Fruit fly (Drosophila melanogaster) whole organism, embryonic: ENCODE data around the gene cher.

Experiments used
- BtbVII ChIP-seq: fragments of 200-800 bp; sonication (Bioruptor generic); optimal IDR thresholded peaks from 3 replicates; lab custom pipeline; 2017; ENCODE audit warnings: missing biosample characterization, mild to moderate bottlenecking, missing genetic modification characterization
- CG10431 ChIP-seq: fragments of 200-800 bp; sonication (Bioruptor generic); optimal IDR thresholded peaks from 3 replicates; lab custom pipeline; 2018; ENCODE audit warnings: missing biosample characterization, mild to moderate bottlenecking, missing genetic modification characterization
- CG12769 ChIP-seq: fragments of 200-800 bp; sonication (Bioruptor generic); optimal IDR thresholded peaks from 2 replicates; lab custom pipeline; 2019; ENCODE audit warnings: missing biosample characterization, mild to moderate bottlenecking, missing genetic modification characterization, moderate library complexity
- CG1647 ChIP-seq: fragments of 200-800 bp; sonication (Bioruptor generic); optimal IDR thresholded peaks from 3 replicates; lab custom pipeline; 2016; ENCODE audit warnings: missing biosample characterization, missing genetic modification characterization
- CG16779 ChIP-seq: fragments of 200-800 bp; sonication (Bioruptor generic); IDR thresholded peaks from 2 replicates; pipeline ENCODE4 v1.3.6; 2022; ENCODE audit warnings: missing biosample characterization, missing genetic modification characterization
- CG17186 ChIP-seq: fragments of 200-800 bp; sonication (Bioruptor generic); optimal IDR thresholded peaks from 3 replicates; lab custom pipeline; 2017; ENCODE audit warnings: missing biosample characterization, missing genetic modification reagents, missing genetic modification characterization
- CG17359 ChIP-seq: fragments of 200-800 bp; sonication (Bioruptor generic); optimal IDR thresholded peaks from 3 replicates; lab custom pipeline; 2018; ENCODE audit warnings: missing biosample characterization, mild to moderate bottlenecking, missing genetic modification characterization, moderate library complexity
- CG17829 ChIP-seq: fragments of 200-800 bp; optimal IDR thresholded peaks from 2 replicates; lab custom pipeline; 2019; ENCODE audit warnings: missing biosample characterization, mild to moderate bottlenecking, missing genetic modification characterization, moderate library complexity
- CG1792 ChIP-seq: fragments of 200-800 bp; sonication (Bioruptor generic); optimal IDR thresholded peaks from 2 replicates; lab custom pipeline; 2016; ENCODE audit warnings: missing biosample characterization, missing genetic modification characterization
- CG30403 ChIP-seq: fragments of 200-800 bp; sonication (Bioruptor generic); optimal IDR thresholded peaks from 3 replicates; lab custom pipeline; 2016; ENCODE audit warnings: missing biosample characterization, missing genetic modification characterization
- CG31441 ChIP-seq: fragments of 200-800 bp; sonication (Bioruptor generic); IDR thresholded peaks from 2 replicates; pipeline ENCODE4 v1.3.6; 2022; ENCODE audit warnings: missing biosample characterization, missing genetic modification characterization
- CG32772 ChIP-seq: fragments of 200-800 bp; sonication (Bioruptor generic); IDR thresholded peaks from 2 replicates; pipeline ENCODE4 v1.3.6; 2022; ENCODE audit warnings: missing biosample characterization, missing genetic modification characterization
- CG3281 ChIP-seq: fragments of 200-800 bp; sonication (Bioruptor generic); optimal IDR thresholded peaks from 3 replicates; lab custom pipeline; 2017; ENCODE audit warnings: missing biosample characterization, mild to moderate bottlenecking, missing genetic modification characterization
- CG3726 ChIP-seq: fragments of 200-800 bp; sonication (Bioruptor generic); IDR thresholded peaks from 3 replicates; pipeline ENCODE4, ENCODE4 v1.3.6; 2022; ENCODE audit warnings: missing biosample characterization, missing genetic modification characterization
- CG42726 ChIP-seq: fragments of 200-800 bp; sonication (Bioruptor generic); IDR thresholded peaks from 2 replicates; pipeline ENCODE4 v1.3.6; 2022; ENCODE audit warnings: missing biosample characterization, missing genetic modification characterization; ENCODE audit not compliant: partially characterized antibody
- CG4424 ChIP-seq: fragments of 200-800 bp; sonication (Bioruptor generic); optimal IDR thresholded peaks from 3 replicates; lab custom pipeline; 2016; ENCODE audit warnings: missing biosample characterization, missing genetic modification characterization
- CG4820 ChIP-seq: fragments of 200-800 bp; sonication (Bioruptor generic); optimal IDR thresholded peaks from 3 replicates; lab custom pipeline; 2016; ENCODE audit warnings: missing biosample characterization, missing genetic modification characterization
- CG5245 ChIP-seq: fragments of 200-800 bp; sonication (Bioruptor generic); optimal IDR thresholded peaks from 3 replicates; lab custom pipeline; 2016; ENCODE audit warnings: missing biosample characterization, missing genetic modification characterization
- CG7357 ChIP-seq: fragments of 200-800 bp; sonication (Bioruptor generic); IDR thresholded peaks from 3 replicates; pipeline ENCODE4 v1.3.6; 2022; ENCODE audit warnings: missing biosample characterization, missing genetic modification characterization
- CG7839 ChIP-seq: fragments of 200-800 bp; sonication (Bioruptor generic); optimal IDR thresholded peaks from 3 replicates; lab custom pipeline; 2018; ENCODE audit warnings: missing biosample characterization, mild to moderate bottlenecking, missing genetic modification characterization, moderate library complexity
- Chrac-16 ChIP-seq: fragments of 200-800 bp; sonication (Bioruptor generic); optimal IDR thresholded peaks from 3 replicates; lab custom pipeline; 2016; ENCODE audit warnings: missing biosample characterization, missing genetic modification characterization
- D ChIP-seq, 2 experiments: fragments of 200-800 bp in 1 of 2; fragments of >200 bp in 1 of 2; sonication (Bioruptor generic) in 1 of 2; optimal IDR thresholded peaks; 2 replicates in 1 of 2; 3 replicates in 1 of 2; lab custom pipeline; 2017; ENCODE audit warnings: mild to moderate bottlenecking in 1 of 2, missing biosample characterization in 1 of 2, missing genetic modification characterization in 1 of 2, missing genetic modification reagents in 1 of 2
- D19A ChIP-seq: fragments of 200-800 bp; optimal IDR thresholded peaks from 3 replicates; lab custom pipeline; 2019; ENCODE audit warnings: missing biosample characterization, mild to moderate bottlenecking, missing genetic modification characterization, moderate library complexity
- Dad ChIP-seq: fragments of 200-800 bp; sonication (Bioruptor generic); optimal IDR thresholded peaks from 3 replicates; lab custom pipeline; 2016; ENCODE audit warnings: missing biosample characterization, missing genetic modification characterization
- Dip3 ChIP-seq: fragments of 200-800 bp; sonication (Bioruptor generic); optimal IDR thresholded peaks from 3 replicates; lab custom pipeline; 2016; ENCODE audit warnings: missing biosample characterization, missing genetic modification characterization
- Fer3 ChIP-seq: fragments of 200-800 bp; sonication (Bioruptor generic); optimal IDR thresholded peaks from 2 replicates; lab custom pipeline; 2018; ENCODE audit warnings: missing biosample characterization, mild to moderate bottlenecking, missing genetic modification characterization, moderate library complexity
- Gug ChIP-seq: fragments of 200-800 bp; sonication (Bioruptor generic); IDR thresholded peaks from 4 replicates; pipeline ENCODE4 v1.3.6; 2022; ENCODE audit warnings: missing biosample characterization, missing genetic modification characterization
- Hsf ChIP-seq: fragments of 200-800 bp; sonication (Bioruptor generic); optimal IDR thresholded peaks from 3 replicates; lab custom pipeline; 2016; ENCODE audit warnings: missing biosample characterization, missing genetic modification characterization
- Nf-YA ChIP-seq: fragments of 200-800 bp; sonication (Bioruptor generic); IDR thresholded peaks from 2 replicates; pipeline ENCODE4 v1.3.6; 2022; ENCODE audit warnings: missing biosample characterization, missing genetic modification characterization
- Oli ChIP-seq: fragments of 200-800 bp; sonication (Bioruptor generic); optimal IDR thresholded peaks from 2 replicates; lab custom pipeline; 2018; ENCODE audit warnings: missing biosample characterization, mild to moderate bottlenecking, missing genetic modification characterization, moderate library complexity
- Ptx1 ChIP-seq: fragments of 200-800 bp; sonication (Bioruptor generic); IDR thresholded peaks from 2 replicates; pipeline ENCODE4 v1.3.6; 2022; ENCODE audit warnings: missing biosample characterization, missing genetic modification characterization
- Six4 ChIP-seq: fragments of 200-800 bp; sonication (Bioruptor generic); optimal IDR thresholded peaks from 2 replicates; lab custom pipeline; 2016; ENCODE audit warnings: missing biosample characterization, missing genetic modification characterization
- amos ChIP-seq: fragments of 200-800 bp; sonication (Bioruptor generic); IDR thresholded peaks from 2 replicates; pipeline ENCODE4 v1.3.6; 2022; ENCODE audit warnings: missing biosample characterization, missing genetic modification characterization; ENCODE audit not compliant: partially characterized antibody
- ara ChIP-seq: fragments of 200-800 bp; sonication (Bioruptor generic); IDR thresholded peaks from 2 replicates; pipeline ENCODE4 v1.3.6; 2022; ENCODE audit warnings: missing biosample characterization, missing genetic modification characterization
- bcd ChIP-seq: fragments of 200-800 bp; sonication (Bioruptor generic); optimal IDR thresholded peaks from 2 replicates; lab custom pipeline; 2017; ENCODE audit warnings: missing biosample characterization, mild to moderate bottlenecking, missing genetic modification characterization
- bigmax ChIP-seq: fragments of 200-800 bp; sonication (Bioruptor generic); optimal IDR thresholded peaks from 2 replicates; lab custom pipeline; 2018; ENCODE audit warnings: missing biosample characterization, mild to moderate bottlenecking, missing genetic modification characterization
- bowl ChIP-seq: fragments of 200-800 bp; sonication (Bioruptor generic); IDR thresholded peaks from 2 replicates; pipeline ENCODE4 v1.3.6; 2022; ENCODE audit warnings: missing biosample characterization, missing genetic modification characterization
- cas ChIP-seq: fragments of 200-800 bp; sonication (Bioruptor generic); IDR thresholded peaks from 2 replicates; pipeline ENCODE4 v1.3.6; 2022; ENCODE audit warnings: missing biosample characterization, missing genetic modification characterization
- chm ChIP-seq: fragments of 200-800 bp; sonication (Bioruptor generic); IDR thresholded peaks from 2 replicates; pipeline ENCODE4 v1.3.6; 2022; ENCODE audit warnings: missing biosample characterization, missing genetic modification characterization
- dmrt99B ChIP-seq: fragments of 200-800 bp; sonication (Bioruptor generic); optimal IDR thresholded peaks from 2 replicates; lab custom pipeline; 2018; ENCODE audit warnings: missing biosample characterization, mild to moderate bottlenecking, missing genetic modification characterization, moderate library complexity
- dpn ChIP-seq, 2 experiments: fragments of 200-800 bp; sonication (Bioruptor generic); optimal IDR thresholded peaks; 3 replicates each; lab custom pipeline; 2016; ENCODE audit warnings: missing biosample characterization in 2 of 2, missing genetic modification characterization in 2 of 2
- eve ChIP-seq, 2 experiments: fragments of >200 bp; optimal IDR thresholded peaks; 2 replicates each; lab custom pipeline; 2017; ENCODE audit warnings: missing biosample characterization in 2 of 2, missing genetic modification characterization in 2 of 2
- ewg ChIP-seq: fragments of 200-800 bp; sonication (Bioruptor generic); optimal IDR thresholded peaks from 3 replicates; lab custom pipeline; 2017; ENCODE audit warnings: mild to moderate bottlenecking, missing biosample characterization, missing genetic modification reagents, missing genetic modification characterization
- gem ChIP-seq: fragments of 200-800 bp; sonication (Bioruptor generic); optimal IDR thresholded peaks from 2 replicates; lab custom pipeline; 2019; ENCODE audit warnings: missing biosample characterization, mild to moderate bottlenecking, missing genetic modification characterization, moderate library complexity
- onecut ChIP-seq: fragments of 200-800 bp; sonication (Bioruptor generic); IDR thresholded peaks from 2 replicates; pipeline ENCODE4 v1.3.6; 2022; ENCODE audit warnings: missing biosample characterization, missing genetic modification characterization
- phol ChIP-seq: fragments of 200-800 bp; sonication (Bioruptor generic); optimal IDR thresholded peaks from 3 replicates; lab custom pipeline; 2018; ENCODE audit warnings: missing biosample characterization, mild to moderate bottlenecking, missing genetic modification characterization, moderate library complexity
- prd ChIP-seq, 3 experiments: fragments of >200 bp in 2 of 3; fragments of 200-800 bp in 1 of 3; sonication (Bioruptor generic) in 1 of 3; optimal IDR thresholded peaks in 2 of 3; IDR thresholded peaks in 1 of 3; 2 replicates in 2 of 3; 3 replicates in 1 of 3; pipeline versions ENCODE4 v1.3.6 to Lab custom; 2017 to 2022; ENCODE audit warnings: missing biosample characterization in 1 of 3, missing genetic modification characterization in 1 of 3
- sens ChIP-seq: fragments of 200-800 bp; sonication (Bioruptor generic); peaks from one replicate; lab custom pipeline; 2016; ENCODE audit warnings: missing biosample characterization, missing genetic modification characterization
- unpg ChIP-seq: fragments of 200-800 bp; sonication (Bioruptor generic); optimal IDR thresholded peaks from 3 replicates; lab custom pipeline; 2018; ENCODE audit warnings: missing biosample characterization, mild to moderate bottlenecking, missing genetic modification characterization, moderate library complexity
- zfh1 ChIP-seq: fragments of 200-800 bp; sonication (Bioruptor generic); IDR thresholded peaks from 3 replicates; pipeline ENCODE4 v1.3.6; 2022; ENCODE audit warnings: missing biosample characterization, missing genetic modification characterization

The cher gene

DNA sequence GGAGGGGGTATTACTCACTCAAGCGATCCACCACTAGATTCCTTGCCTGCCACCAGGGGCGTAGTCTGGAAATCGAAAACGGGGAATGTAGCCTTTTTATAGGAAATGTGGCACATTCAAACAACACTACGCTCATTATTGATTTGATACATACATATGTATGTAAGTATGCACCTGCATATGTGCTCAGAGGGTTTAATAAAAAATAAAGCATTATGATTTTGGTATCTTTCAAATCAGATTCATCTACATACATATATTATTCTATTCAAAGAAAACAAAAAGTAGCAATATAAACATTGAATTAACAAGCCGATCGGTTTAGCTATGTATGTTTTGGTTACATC, 68.3 kb downstream of the cher start (continued):
- peak; percentile 7 for TF ChIP-seq CG4424 (GFP tag; lab: Kevin White, UChicago)
- TF ChIP-seq bowl = 0 out of 2 replicates have a peak, but pooled peaks have one; percentile 4
- peak; percentile 54 for TF ChIP-seq CG7839 (tag; lab: Kevin White, UChicago)
- no peak for TF ChIP-seq cas (GFP tag; lab: Robert Waterston, UW)
- TF ChIP-seq phol (tag; lab: Kevin White, UChicago) = peak; percentile 42
- TF ChIP-seq CG4820 (GFP tag; lab: Kevin White, UChicago) = no peak
- TF ChIP-seq Chrac-16 (GFP tag; lab: Kevin White, UChicago) = no peak
- TF ChIP-seq CG17359 (tag; lab: Kevin White, UChicago) = peak; percentile 62
- TF ChIP-seq CG17186 (GFP tag; lab: Kevin White, UChicago) = peak; percentile 3
- TF ChIP-seq gem (tag; lab: Kevin White, UChicago) = peak; percentile 61
- TF ChIP-seq CG32772 = 0 out of 2 replicates have a peak, but pooled peaks have one; percentile 7
- TF ChIP-seq Six4 = peak; percentile 4
- TF ChIP-seq BtbVII = no peak
- peak; percentile 29 for TF ChIP-seq CG12769
- no peak for TF ChIP-seq eve (GFP tag; optimal IDR thresholded peaks at IDR 0.05; lab: Kevin White, UChicago)
- TF ChIP-seq Ptx1 (GFP tag; lab: Robert Waterston, UW) = peak; percentile 49
- TF ChIP-seq ewg (GFP tag; lab: Kevin White, UChicago) = peak; percentile 2
- peak; percentile 33 for TF ChIP-seq CG5245
- TF ChIP-seq CG16779 (GFP tag; lab: Robert Waterston, UW) = no peak
- TF ChIP-seq CG30403 (GFP tag; lab: Kevin White, UChicago) = peak; percentile 27
- TF ChIP-seq CG3726 (GFP tag; lab: Robert Waterston, UW) = no peak
- TF ChIP-seq CG17829 = peak; percentile 27
- TF ChIP-seq unpg = peak; percentile 15
- peak; percentile 43; the same call in 1 of the 2 replicates for TF ChIP-seq CG31441 (GFP tag; lab: Robert Waterston, UW)
- TF ChIP-seq Oli (tag; lab: Kevin White, UChicago) = peak; percentile 5
- no peak for TF ChIP-seq bcd (GFP tag; lab: Kevin White, UChicago)
- TF ChIP-seq Gug (GFP tag; lab: Robert Waterston, UW) = 0 out of 4 replicates have a peak, but pooled peaks have one; percentile 28
- peak; percentile 41; the same call in 1 of the 2 replicates for TF ChIP-seq onecut (GFP tag; lab: Robert Waterston, UW)
- no peak for TF ChIP-seq amos (GFP tag; lab: Robert Waterston, UW)
- no peak for TF ChIP-seq CG42726 (GFP tag; lab: Robert Waterston, UW)
- 0 out of 3 replicates have a peak, but pooled peaks have one; percentile 27 for TF ChIP-seq CG7357 (GFP tag; lab: Robert Waterston, UW)
- no peak for TF ChIP-seq D (optimal IDR thresholded peaks at IDR 0.05; lab: Kevin White, UChicago)
- peak; percentile 44 for TF ChIP-seq D (GFP tag; optimal IDR thresholded peaks at IDR 0.05; lab: Kevin White, UChicago)
- no peak for TF ChIP-seq bigmax
- TF ChIP-seq chm (GFP tag; lab: Robert Waterston, UW) = no peak
- TF ChIP-seq dmrt99B (tag; lab: Kevin White, UChicago) = peak; percentile 41
- TF ChIP-seq Hsf (GFP tag; lab: Kevin White, UChicago) = peak; percentile 3
- peak; percentile 1 for TF ChIP-seq Dip3 (GFP tag; lab: Kevin White, UChicago)
- TF ChIP-seq dpn (GFP tag; optimal IDR thresholded peaks at IDR 0.05; lab: Kevin White, UChicago) = no peak
- no peak for TF ChIP-seq CG10431 (GFP tag; lab: Kevin White, UChicago)
- no peak for TF ChIP-seq zfh1
- peak; percentile 4 for TF ChIP-seq Fer3
- TF ChIP-seq ara (GFP tag; lab: Robert Waterston, UW) = 0 out of 2 replicates have a peak, but pooled peaks have one; percentile 33
- no peak for TF ChIP-seq prd (optimal IDR thresholded peaks at IDR 0.05; lab: Kevin White, UChicago)
- peak; percentile 42; the same call in 1 of the 3 replicates for TF ChIP-seq prd (GFP tag; IDR thresholded peaks at IDR 0.05; lab: Robert Waterston, UW)
- TF ChIP-seq sens (GFP tag; lab: Kevin White, UChicago) = peak; percentile 85
- no peak for TF ChIP-seq CG1792 (GFP tag; lab: Kevin White, UChicago)
- peak; percentile 15 for TF ChIP-seq CG3281
- TF ChIP-seq Nf-YA (GFP tag; lab: Robert Waterston, UW) = no peak
- peak; percentile 36 for TF ChIP-seq D19A (tag; lab: Kevin White, UChicago)
- no peak for TF ChIP-seq CG1647 (GFP tag; lab: Kevin White, UChicago)
- peak; percentile 61 for TF ChIP-seq Dad (GFP tag; lab: Kevin White, UChicago)
